Worm (Caenorhabditis elegans) whole organism, L4 larva: ENCODE data around the gene nlp-22.

Experiments
- F10B5.3 ChIP-seq: sonication (generic microtip); optimal IDR thresholded peaks from 2 replicates; lab custom pipeline; 2016; ENCODE audit warnings: mild to moderate bottlenecking, missing genetic modification characterization, missing compliant biosample characterization
- F37D6.2 ChIP-seq: sonication (generic microtip); optimal IDR thresholded peaks from 2 replicates; lab custom pipeline; 2016; ENCODE audit warnings: mild to moderate bottlenecking, missing genetic modification characterization, missing compliant biosample characterization
- F44E2.7 ChIP-seq: fragments of 200-800 bp; sonication (Bioruptor generic); IDR thresholded peaks from 2 replicates; pipeline ENCODE4 v2.1.2; 2022; ENCODE audit warnings: missing genetic modification characterization, missing compliant biosample characterization
- T26A8.4 ChIP-seq: fragments of 200-800 bp; sonication (Bioruptor generic); IDR thresholded peaks from 2 replicates; pipeline ENCODE4 v1.3.6; 2022; ENCODE audit warnings: missing genetic modification characterization, missing compliant biosample characterization
- Y105C5A.15 ChIP-seq: fragments of 200-800 bp; sonication (Bioruptor generic); IDR thresholded peaks from 2 replicates; pipeline ENCODE4 v1.3.6; 2022; ENCODE audit warnings: missing genetic modification characterization, missing compliant biosample characterization
- Y48G9A.11 ChIP-seq: fragments of 200-800 bp; sonication (Bioruptor generic); IDR thresholded peaks from 2 replicates; pipeline ENCODE4 v1.3.6; 2022; ENCODE audit warnings: missing genetic modification reagents, missing genetic modification characterization, missing compliant biosample characterization
- Y75B8A.6 ChIP-seq: fragments of 200-800 bp; sonication (Bioruptor generic); IDR thresholded peaks from 2 replicates; pipeline ENCODE4 v1.3.6; 2022; ENCODE audit warnings: missing genetic modification reagents, missing genetic modification characterization, missing compliant biosample characterization
- aly-2 ChIP-seq: sonication (generic microtip); optimal IDR thresholded peaks from 2 replicates; lab custom pipeline; 2018; ENCODE audit warnings: missing biosample characterization, missing genetic modification characterization
- attf-4 ChIP-seq: sonication (generic microtip); optimal IDR thresholded peaks from 3 replicates; lab custom pipeline; 2017; ENCODE audit warnings: missing biosample characterization, missing genetic modification characterization
- ceh-32 ChIP-seq: sonication (generic microtip); optimal IDR thresholded peaks from 2 replicates; lab custom pipeline; 2016; ENCODE audit warnings: mild to moderate bottlenecking, missing genetic modification characterization, missing compliant biosample characterization; ENCODE audit not compliant: poor library complexity
- ceh-82 ChIP-seq: sonication (generic microtip); optimal IDR thresholded peaks from 2 replicates; lab custom pipeline; 2017; ENCODE audit warnings: missing biosample characterization, missing genetic modification characterization
- ces-1 ChIP-seq: fragments of 150-350 bp; sonication (generic microtip); optimal IDR thresholded peaks from 4 replicates; lab custom pipeline; 2014; ENCODE audit warnings: missing biosample characterization, missing genetic modification reagents, missing genetic modification characterization
- ctbp-1 ChIP-seq: fragments of 200-800 bp; sonication (Bioruptor generic); IDR thresholded peaks from 2 replicates; pipeline ENCODE4 v1.3.6; 2022; ENCODE audit warnings: missing genetic modification reagents, missing genetic modification characterization, missing compliant biosample characterization
- daf-16 ChIP-seq, 3 experiments: sonication (generic microtip); optimal IDR thresholded peaks; 2 replicates each; lab custom pipeline; 2016 to 2017; ENCODE audit warnings: missing genetic modification characterization in 3 of 3, missing genetic modification reagents in 3 of 3, mild to moderate bottlenecking in 2 of 3, missing compliant biosample characterization in 2 of 3, missing biosample characterization in 1 of 3, moderate library complexity in 1 of 3
- daf-8 ChIP-seq: fragments of 200-800 bp; sonication (Bioruptor generic); IDR thresholded peaks from 2 replicates; pipeline ENCODE4 v1.3.6; 2022; ENCODE audit warnings: missing genetic modification characterization, missing compliant biosample characterization
- dmd-8 ChIP-seq: fragments of 200-800 bp; sonication (Bioruptor generic); IDR thresholded peaks from 2 replicates; pipeline ENCODE4 v1.3.6; 2022; ENCODE audit warnings: missing genetic modification characterization, missing compliant biosample characterization
- dmd-9 ChIP-seq: fragments of 200-800 bp; sonication (Bioruptor generic); IDR thresholded peaks from 2 replicates; pipeline ENCODE4 v1.3.6; 2022; ENCODE audit warnings: missing genetic modification reagents, missing genetic modification characterization, missing compliant biosample characterization
- dve-1 ChIP-seq: sonication (generic microtip); optimal IDR thresholded peaks from 2 replicates; lab custom pipeline; 2017; ENCODE audit warnings: antibody characterized with exemption, mild to moderate bottlenecking, missing genetic modification characterization, missing compliant biosample characterization; ENCODE audit not compliant: insufficient read depth
- egl-27 ChIP-seq: sonication (generic microtip); optimal IDR thresholded peaks from 3 replicates; lab custom pipeline; 2017; ENCODE audit warnings: missing biosample characterization, missing genetic modification reagents, missing genetic modification characterization
- egl-43 ChIP-seq: fragments of 200-800 bp; sonication (Bioruptor generic); IDR thresholded peaks from 2 replicates; pipeline ENCODE4 v1.3.6; 2022; ENCODE audit warnings: missing genetic modification reagents, missing genetic modification characterization, missing compliant biosample characterization
- hif-1 ChIP-seq, 2 experiments: sonication (generic microtip); optimal IDR thresholded peaks; 2 replicates each; lab custom pipeline; 2016 to 2017; ENCODE audit warnings: missing compliant biosample characterization in 2 of 2, missing genetic modification characterization in 2 of 2, missing genetic modification reagents in 2 of 2, missing genotype in 2 of 2, mild to moderate bottlenecking in 1 of 2
- hlh-11 ChIP-seq: fragments of 200-800 bp; sonication (Bioruptor generic); optimal IDR thresholded peaks from 2 replicates; lab custom pipeline; 2018; ENCODE audit warnings: mild to moderate bottlenecking, missing genetic modification characterization, missing compliant biosample characterization
- hlh-30 ChIP-seq: sonication (generic microtip); optimal IDR thresholded peaks from 2 replicates; lab custom pipeline; 2017; ENCODE audit warnings: antibody characterized with exemption, mild to moderate bottlenecking, missing genetic modification characterization, missing compliant biosample characterization; ENCODE audit not compliant: insufficient read depth
- hmg-1.1 ChIP-seq: fragments of 200-800 bp; sonication (Bioruptor generic); IDR thresholded peaks from 2 replicates; pipeline ENCODE4 v1.3.6; 2022; ENCODE audit warnings: missing genetic modification reagents, missing genetic modification characterization, missing compliant biosample characterization
- jun-1 ChIP-seq: fragments of 150-350 bp; optimal IDR thresholded peaks from 2 replicates; lab custom pipeline; 2014; ENCODE audit warnings: missing biosample characterization, missing genetic modification reagents, missing genetic modification characterization
- lin-13 ChIP-seq: fragments of 150-350 bp; optimal IDR thresholded peaks from 2 replicates; lab custom pipeline; 2014; ENCODE audit warnings: missing biosample characterization, missing genetic modification reagents, missing genetic modification characterization
- madf-9 ChIP-seq: fragments of 200-800 bp; sonication (Bioruptor generic); conservative IDR thresholded peaks from 2 replicates; pipeline ENCODE4 v1.3.6; 2022; ENCODE audit warnings: missing genetic modification reagents, missing genetic modification characterization, missing compliant biosample characterization
- mdt-29 ChIP-seq: fragments of 200-800 bp; sonication (Bioruptor generic); IDR thresholded peaks from 2 replicates; pipeline ENCODE4 v1.3.6; 2022; ENCODE audit warnings: missing genetic modification reagents, missing genetic modification characterization, missing compliant biosample characterization
- mes-2 ChIP-seq: sonication (generic microtip); optimal IDR thresholded peaks from 2 replicates; lab custom pipeline; 2016; ENCODE audit warnings: missing genotype, mild to moderate bottlenecking, missing genetic modification characterization, missing compliant biosample characterization; ENCODE audit not compliant: poor library complexity, severe bottlenecking
- mxl-2 ChIP-seq: fragments of 200-800 bp; sonication (Bioruptor generic); conservative IDR thresholded peaks from 2 replicates; pipeline ENCODE4 v1.3.6; 2022; ENCODE audit warnings: missing genetic modification reagents, missing genetic modification characterization, missing compliant biosample characterization
- mxl-3 ChIP-seq: fragments of 200-800 bp; sonication (Bioruptor generic); optimal IDR thresholded peaks from 2 replicates; lab custom pipeline; 2018; ENCODE audit warnings: mild to moderate bottlenecking, missing genetic modification characterization, missing compliant biosample characterization
- nhr-10 ChIP-seq: fragments of 150-350 bp; optimal IDR thresholded peaks from 2 replicates; lab custom pipeline; 2014; ENCODE audit warnings: missing biosample characterization, missing genetic modification characterization
- nhr-11 ChIP-seq: fragments of 150-350 bp; optimal IDR thresholded peaks from 2 replicates; lab custom pipeline; 2014; ENCODE audit warnings: missing biosample characterization, missing genetic modification characterization
- nhr-111 ChIP-seq: fragments of 200-800 bp; sonication (Bioruptor generic); optimal IDR thresholded peaks from 2 replicates; lab custom pipeline; 2018; ENCODE audit warnings: mild to moderate bottlenecking, missing genetic modification characterization, missing compliant biosample characterization
- nhr-237 ChIP-seq: sonication (generic microtip); optimal IDR thresholded peaks from 2 replicates; lab custom pipeline; 2017; ENCODE audit warnings: missing biosample characterization, missing genetic modification characterization
- nhr-76 ChIP-seq: fragments of 150-350 bp; optimal IDR thresholded peaks from 2 replicates; lab custom pipeline; 2014; ENCODE audit warnings: missing biosample characterization, missing genetic modification characterization
- nhr-77 ChIP-seq: fragments of 150-350 bp; optimal IDR thresholded peaks from 2 replicates; lab custom pipeline; 2014; ENCODE audit warnings: missing biosample characterization, missing genetic modification characterization
- pha-4 ChIP-seq, 2 experiments: fragments of 150-350 bp in 1 of 2; fragments of 200-800 bp in 1 of 2; sonication (Bioruptor generic) in 1 of 2; IDR thresholded peaks in 1 of 2; optimal IDR thresholded peaks in 1 of 2; 2 replicates each; pipeline versions ENCODE4 v1.3.6 to Lab custom; 2014 to 2022; ENCODE audit warnings: missing genetic modification characterization in 2 of 2, missing genetic modification reagents in 2 of 2, missing biosample characterization in 1 of 2, missing compliant biosample characterization in 1 of 2
- pqm-1 ChIP-seq: sonication (generic microtip); optimal IDR thresholded peaks from 2 replicates; lab custom pipeline; 2017; ENCODE audit warnings: missing biosample characterization, missing genetic modification characterization
- saeg-2 ChIP-seq: fragments of 200-800 bp; sonication (Bioruptor generic); IDR thresholded peaks from 2 replicates; pipeline ENCODE4 v1.3.6; 2022; ENCODE audit warnings: missing genetic modification reagents, missing genetic modification characterization, missing compliant biosample characterization
- sdz-12 ChIP-seq: fragments of 200-800 bp; sonication (Bioruptor generic); optimal IDR thresholded peaks from 2 replicates; lab custom pipeline; 2018; ENCODE audit warnings: mild to moderate bottlenecking, missing genetic modification characterization, missing compliant biosample characterization
- snpc-1.2 ChIP-seq: fragments of 200-800 bp; sonication (Bioruptor generic); IDR thresholded peaks from 2 replicates; pipeline ENCODE4 v1.3.6; 2022; ENCODE audit warnings: missing genetic modification reagents, missing genetic modification characterization, missing compliant biosample characterization
- spr-1 ChIP-seq: sonication (generic microtip); optimal IDR thresholded peaks from 2 replicates; lab custom pipeline; 2016; ENCODE audit warnings: mild to moderate bottlenecking, missing genetic modification characterization, missing compliant biosample characterization
- spr-3 ChIP-seq: fragments of 200-800 bp; sonication (Bioruptor generic); optimal IDR thresholded peaks from 2 replicates; lab custom pipeline; 2018; ENCODE audit warnings: mild to moderate bottlenecking, missing genetic modification characterization, missing compliant biosample characterization
- tag-97 ChIP-seq: fragments of 200-800 bp; sonication (Bioruptor generic); IDR thresholded peaks from 2 replicates; pipeline ENCODE4 v1.3.6; 2022; ENCODE audit warnings: missing genetic modification characterization, missing compliant biosample characterization
- unc-39 ChIP-seq: sonication (generic microtip); optimal IDR thresholded peaks from 2 replicates; lab custom pipeline; 2017; ENCODE audit warnings: missing biosample characterization, missing genetic modification characterization
- unc-62 ChIP-seq, 3 experiments: fragments of 150-350 bp in 1 of 3; sonication (generic microtip); optimal IDR thresholded peaks in 2 of 3; peaks in 1 of 3; 1 replicate in 1 of 3; 2 replicates in 2 of 3; lab custom pipeline; 2014 to 2017; ENCODE audit warnings: missing biosample characterization in 3 of 3, missing genetic modification characterization in 3 of 3, missing genetic modification reagents in 3 of 3, missing genotype in 1 of 3
- vab-7 ChIP-seq: fragments of 200-800 bp; sonication (Bioruptor generic); IDR thresholded peaks from 2 replicates; pipeline ENCODE4 v1.3.6; 2022; ENCODE audit warnings: missing genetic modification reagents, missing genetic modification characterization, missing compliant biosample characterization
- zfp-3 ChIP-seq: fragments of 200-800 bp; sonication (Bioruptor generic); conservative IDR thresholded peaks from 2 replicates; pipeline ENCODE4 v1.3.6; 2022; ENCODE audit warnings: missing genetic modification reagents, missing genetic modification characterization, missing compliant biosample characterization

The nlp-22 gene

ce11 chrX:2328873-2329272 is 13.0 kb downstream of the nlp-22 start:
- TF ChIP-seq tag-97 (GFP tag; lab: Robert Waterston, UW) (no peak), mdt-29 (GFP tag; lab: Robert Waterston, UW) (peak; percentile 56; the same call in 1 of the 2 replicates), egl-43 (GFP tag; lab: Robert Waterston, UW) (no peak), hlh-11 (tag; lab: Kevin White, UChicago) (peak; percentile 24), F44E2.7 (GFP tag; lab: Robert Waterston, UW) (no peak), lin-13 (GFP tag; lab: Kevin White, UChicago) (peak; percentile 23), mxl-2 (no peak), hif-1 (tag; optimal IDR thresholded peaks at IDR 0.05; lab: Kevin White, UChicago) (no peak), daf-16 (GFP tag; optimal IDR thresholded peaks at IDR 0.05; lab: Kevin White, UChicago) (peak in 1 of 2 experiments; percentile 53), daf-16 (tag; optimal IDR thresholded peaks at IDR 0.05; lab: Kevin White, UChicago) (peak; percentile 51), pqm-1 (tag; lab: Kevin White, UChicago) (no peak), hmg-1.1 (GFP tag; lab: Robert Waterston, UW) (no peak), mes-2 (peak; percentile 67), spr-1 (tag; lab: Kevin White, UChicago) (no peak), ceh-82 (tag; lab: Kevin White, UChicago) (no peak), jun-1 (tag; lab: Kevin White, UChicago) (no peak), mxl-3 (GFP tag; lab: Kevin White, UChicago) (no peak), nhr-77 (tag; lab: Kevin White, UChicago) (no peak), nhr-237 (tag; lab: Kevin White, UChicago) (no peak), attf-4 (no peak), egl-27 (tag; lab: Kevin White, UChicago) (no peak), F37D6.2 (no peak), pha-4 (GFP tag; IDR thresholded peaks at IDR 0.05; lab: Robert Waterston, UW) (no peak), pha-4 (tag; optimal IDR thresholded peaks at IDR 0.05; lab: Kevin White, UChicago) (no peak), nhr-11 (tag; lab: Kevin White, UChicago) (no peak), saeg-2 (GFP tag; lab: Robert Waterston, UW) (no peak), sdz-12 (no peak), Y75B8A.6 (GFP tag; lab: Robert Waterston, UW) (no peak), T26A8.4 (GFP tag; lab: Robert Waterston, UW) (no peak; the same call in 1 of the 2 replicates), unc-39 (no peak), spr-3 (no peak), aly-2 (tag; lab: Kevin White, UChicago) (no peak), dmd-8 (GFP tag; lab: Robert Waterston, UW) (no peak), zfp-3 (GFP tag; lab: Robert Waterston, UW) (no peak), daf-8 (GFP tag; lab: Robert Waterston, UW) (no peak), ces-1 (GFP tag; lab: Kevin White, UChicago) (no peak), vab-7 (GFP tag; lab: Robert Waterston, UW) (0 out of 2 replicates have a peak, but pooled peaks have one; percentile 8), ctbp-1 (GFP tag; lab: Robert Waterston, UW) (no peak), snpc-1.2 (GFP tag; lab: Robert Waterston, UW) (peak; percentile 79; the same call in 1 of the 2 replicates), F10B5.3 (tag; lab: Kevin White, UChicago) (no peak), dmd-9 (GFP tag; lab: Robert Waterston, UW) (no peak), unc-62 (GFP tag; optimal IDR thresholded peaks at IDR 0.05 in 1 of 2; lab: Kevin White, UChicago) (no peak), unc-62 (tag; optimal IDR thresholded peaks at IDR 0.05; lab: Kevin White, UChicago) (no peak), dve-1 (peak; percentile 26), ceh-32 (no peak), nhr-76 (no peak), madf-9 (GFP tag; lab: Robert Waterston, UW) (no peak), nhr-10 (no peak), Y48G9A.11 (GFP tag; lab: Robert Waterston, UW) (no peak), nhr-111 (GFP tag; lab: Kevin White, UChicago) (no peak), hlh-30 (peak; percentile 29), Y105C5A.15 (GFP tag; lab: Robert Waterston, UW) (no peak)
